Worm (Caenorhabditis elegans) whole organism, L3 larva: ENCODE measurements around the gene C13B4.1.

ENCODE experiments used
- ZK546.5 ChIP-seq: sonication (generic microtip); optimal IDR thresholded peaks from 2 replicates; lab custom pipeline; 2017; ENCODE audit warnings: missing biosample characterization, missing genetic modification characterization
- aly-2 ChIP-seq: fragments of 150-350 bp; optimal IDR thresholded peaks from 2 replicates; lab custom pipeline; 2014; ENCODE audit warnings: missing biosample characterization, missing genetic modification characterization
- ama-1 ChIP-seq: fragments of 150-350 bp; optimal IDR thresholded peaks from 2 replicates; lab custom pipeline; 2018
- ceh-28 ChIP-seq: fragments of 150-350 bp; optimal IDR thresholded peaks from 2 replicates; lab custom pipeline; 2014; ENCODE audit warnings: missing biosample characterization, missing genetic modification reagents, missing genetic modification characterization
- ceh-82 ChIP-seq: fragments of 150-350 bp; optimal IDR thresholded peaks from 2 replicates; lab custom pipeline; 2014; ENCODE audit warnings: missing biosample characterization, missing genetic modification characterization
- ceh-9 ChIP-seq: sonication (generic microtip); optimal IDR thresholded peaks from 2 replicates; lab custom pipeline; 2018; ENCODE audit warnings: missing biosample characterization, missing genetic modification characterization
- daf-12 ChIP-seq: fragments of 150-350 bp; optimal IDR thresholded peaks from 2 replicates; lab custom pipeline; 2014; ENCODE audit warnings: missing biosample characterization, missing genetic modification reagents, missing genetic modification characterization
- egl-27 ChIP-seq: sonication (generic microtip); optimal IDR thresholded peaks from 4 replicates; lab custom pipeline; 2017; ENCODE audit warnings: missing biosample characterization, missing genetic modification reagents, missing genetic modification characterization
- elt-2 ChIP-seq: sonication (generic microtip); optimal IDR thresholded peaks from 2 replicates; lab custom pipeline; 2016; ENCODE audit warnings: missing genetic modification reagents, mild to moderate bottlenecking, missing genetic modification characterization, missing compliant biosample characterization
- elt-3 ChIP-seq, 3 experiments: fragments of 150-350 bp in 1 of 3; sonication (generic microtip) in 2 of 3; optimal IDR thresholded peaks; 2 replicates in 2 of 3; 4 replicates in 1 of 3; lab custom pipeline; 2014 to 2017; ENCODE audit warnings: missing biosample characterization in 3 of 3, missing genetic modification characterization in 3 of 3
- eor-1 ChIP-seq, 2 experiments: fragments of 150-350 bp; optimal IDR thresholded peaks; 2 replicates each; lab custom pipeline; 2014 to 2018; ENCODE audit warnings: missing biosample characterization in 2 of 2, missing genetic modification characterization in 2 of 2
- fkh-2 ChIP-seq: fragments of 150-350 bp; optimal IDR thresholded peaks from 2 replicates; lab custom pipeline; 2014; ENCODE audit warnings: missing biosample characterization, missing genetic modification reagents, missing genetic modification characterization
- fos-1 ChIP-seq: fragments of 150-350 bp; optimal IDR thresholded peaks from 2 replicates; lab custom pipeline; 2014; ENCODE audit warnings: missing biosample characterization, missing genetic modification characterization
- hmg-11 ChIP-seq: sonication (generic microtip); optimal IDR thresholded peaks from 2 replicates; lab custom pipeline; 2016; ENCODE audit warnings: missing genetic modification characterization, missing compliant biosample characterization
- jun-1 ChIP-seq: fragments of 150-350 bp; optimal IDR thresholded peaks from 2 replicates; lab custom pipeline; 2014; ENCODE audit warnings: missing biosample characterization, missing genetic modification reagents, missing genetic modification characterization
- lin-15B ChIP-seq: fragments of 150-350 bp; optimal IDR thresholded peaks from 2 replicates; lab custom pipeline; 2014; ENCODE audit warnings: missing biosample characterization, missing genetic modification characterization
- lin-39 ChIP-seq: fragments of 150-350 bp; optimal IDR thresholded peaks from 2 replicates; lab custom pipeline; 2018; ENCODE audit warnings: missing biosample characterization, missing genetic modification reagents, missing genetic modification characterization
- lsy-12 ChIP-seq: sonication (generic microtip); optimal IDR thresholded peaks from 2 replicates; lab custom pipeline; 2016; ENCODE audit warnings: mild to moderate bottlenecking, missing genetic modification characterization, missing compliant biosample characterization
- mdl-1 ChIP-seq: fragments of 150-350 bp; optimal IDR thresholded peaks from 2 replicates; lab custom pipeline; 2014; ENCODE audit warnings: missing biosample characterization, missing genetic modification characterization
- mml-1 ChIP-seq: fragments of 150-350 bp; sonication (generic microtip); optimal IDR thresholded peaks from 3 replicates; lab custom pipeline; 2014; ENCODE audit warnings: missing biosample characterization, missing genetic modification characterization
- nfya-1 ChIP-seq: sonication (generic microtip); optimal IDR thresholded peaks from 2 replicates; lab custom pipeline; 2017; ENCODE audit warnings: missing genetic modification characterization, mild to moderate bottlenecking, missing compliant biosample characterization, antibody characterized with exemption, moderate library complexity; ENCODE audit not compliant: insufficient read depth
- nhr-11 ChIP-seq: fragments of 150-350 bp; optimal IDR thresholded peaks from 2 replicates; lab custom pipeline; 2014; ENCODE audit warnings: missing biosample characterization, missing genetic modification characterization
- nhr-12 ChIP-seq: fragments of 150-350 bp; optimal IDR thresholded peaks from 2 replicates; lab custom pipeline; 2014; ENCODE audit warnings: missing biosample characterization, missing genetic modification characterization
- nhr-23 ChIP-seq: fragments of 150-350 bp; optimal IDR thresholded peaks from 2 replicates; lab custom pipeline; 2014; ENCODE audit warnings: missing biosample characterization, missing genetic modification reagents, missing genetic modification characterization
- nhr-237 ChIP-seq: fragments of 150-350 bp; optimal IDR thresholded peaks from 2 replicates; lab custom pipeline; 2014; ENCODE audit warnings: missing biosample characterization, missing genetic modification characterization
- nhr-25 ChIP-seq: sonication (generic microtip); optimal IDR thresholded peaks from 2 replicates; lab custom pipeline; 2017; ENCODE audit warnings: missing biosample characterization, missing genetic modification characterization
- nhr-43 ChIP-seq: sonication (generic microtip); optimal IDR thresholded peaks from 2 replicates; lab custom pipeline; 2016; ENCODE audit warnings: mild to moderate bottlenecking, missing genetic modification characterization, missing compliant biosample characterization; ENCODE audit not compliant: poor library complexity, severe bottlenecking
- nhr-67 ChIP-seq: fragments of 150-350 bp; optimal IDR thresholded peaks from 2 replicates; lab custom pipeline; 2014; ENCODE audit warnings: missing biosample characterization, missing genetic modification characterization
- nhr-77 ChIP-seq: fragments of 150-350 bp; optimal IDR thresholded peaks from 2 replicates; lab custom pipeline; 2014; ENCODE audit warnings: missing biosample characterization, missing genetic modification characterization
- pha-4 ChIP-seq: fragments of 150-350 bp; optimal IDR thresholded peaks from 2 replicates; lab custom pipeline; 2014; ENCODE audit warnings: missing biosample characterization, missing genetic modification reagents, missing genetic modification characterization
- pqm-1 ChIP-seq: fragments of 150-350 bp; optimal IDR thresholded peaks from 2 replicates; lab custom pipeline; 2017; ENCODE audit warnings: missing biosample characterization, missing genetic modification characterization, inconsistent platforms
- sea-2 ChIP-seq: fragments of 150-350 bp; sonication (generic microtip); optimal IDR thresholded peaks from 4 replicates; lab custom pipeline; 2014; ENCODE audit warnings: missing biosample characterization, missing genetic modification reagents, missing genetic modification characterization
- skn-1 ChIP-seq: fragments of 150-350 bp; optimal IDR thresholded peaks from 2 replicates; lab custom pipeline; 2014; ENCODE audit warnings: missing biosample characterization, missing genetic modification characterization
- snpc-4 ChIP-seq: fragments of 150-350 bp; optimal IDR thresholded peaks from 2 replicates; lab custom pipeline; 2014; ENCODE audit warnings: missing biosample characterization, missing genetic modification characterization
- unc-62 ChIP-seq: fragments of 150-350 bp; sonication (generic microtip); optimal IDR thresholded peaks from 4 replicates; lab custom pipeline; 2014; ENCODE audit warnings: missing biosample characterization, missing genetic modification reagents, missing genetic modification characterization
- zag-1 ChIP-seq: fragments of 150-350 bp; optimal IDR thresholded peaks from 2 replicates; lab custom pipeline; 2014; ENCODE audit warnings: missing biosample characterization, missing genetic modification characterization
- ztf-11 ChIP-seq: fragments of 150-350 bp; optimal IDR thresholded peaks from 2 replicates; lab custom pipeline; 2014; ENCODE audit warnings: missing biosample characterization, missing genetic modification characterization
- ztf-4 ChIP-seq: fragments of 150-350 bp; optimal IDR thresholded peaks from 2 replicates; lab custom pipeline; 2014; ENCODE audit warnings: missing biosample characterization, missing genetic modification characterization

The C13B4.1 gene

ce11 chrII:14495341-14495740 lies 15.9 kb upstream of the C13B4.1 start:
- TF ChIP-seq hmg-11 (tag; lab: Kevin White, UChicago), result no peak
- TF ChIP-seq nhr-43 (tag; lab: Kevin White, UChicago), result peak; percentile 77
- TF ChIP-seq pqm-1, result peak; percentile 79
- no peak for TF ChIP-seq elt-3 (tag; optimal IDR thresholded peaks at IDR 0.05; lab: Kevin White, UChicago)
- no peak for TF ChIP-seq jun-1 (tag; lab: Kevin White, UChicago)
- no peak for TF ChIP-seq zag-1
- TF ChIP-seq nhr-77 (tag; lab: Kevin White, UChicago), result no peak
- TF ChIP-seq nhr-23 (tag; lab: Kevin White, UChicago), result no peak
- TF ChIP-seq nhr-237 (tag; lab: Kevin White, UChicago), result no peak
- TF ChIP-seq lsy-12 (tag; lab: Kevin White, UChicago), result no peak
- TF ChIP-seq ZK546.5 (tag; lab: Kevin White, UChicago), result no peak
- no peak for TF ChIP-seq ztf-4 (tag; lab: Kevin White, UChicago)
- TF ChIP-seq unc-62 (GFP tag; lab: Kevin White, UChicago), result no peak
- TF ChIP-seq elt-2 (tag; lab: Kevin White, UChicago), result peak; percentile 31
- TF ChIP-seq ceh-28 (tag; lab: Kevin White, UChicago), result no peak
- no peak for TF ChIP-seq sea-2

ce11 chrII:14494464-14494863 lies 15.0 kb upstream of the C13B4.1 start:
- TF ChIP-seq pqm-1, result peak; percentile 59
- peak; percentile 53 for TF ChIP-seq skn-1
- TF ChIP-seq hmg-11 (tag; lab: Kevin White, UChicago), result no peak
- TF ChIP-seq elt-2 (tag; lab: Kevin White, UChicago), result peak; percentile 65
- TF ChIP-seq elt-3 (tag; optimal IDR thresholded peaks at IDR 0.05; lab: Kevin White, UChicago), result peak in 1 of 3 experiments; percentile 17

DNA sequence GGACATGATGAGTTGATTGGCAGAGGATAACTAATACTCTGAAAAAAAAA lies 14.8 kb upstream of the C13B4.1 start, which contains the start of gene cysl-2:
Gene cysl-2 (minus strand): TSS at position 38 of the 50 bp plus-strand sequence.
- TF ChIP-seq skn-1 (no peak), nhr-77 (tag; lab: Kevin White, UChicago) (no peak), ceh-82 (tag; lab: Kevin White, UChicago) (no peak), nhr-67 (tag; lab: Kevin White, UChicago) (no peak), unc-62 (GFP tag; lab: Kevin White, UChicago) (no peak), fkh-2 (no peak), lin-39 (no peak), nhr-12 (tag; lab: Kevin White, UChicago) (no peak), nfya-1 (tag; lab: Kevin White, UChicago) (no peak), ceh-9 (tag; lab: Kevin White, UChicago) (no peak)

- no peak for TF ChIP-seq daf-12 (tag; lab: Kevin White, UChicago)
- no peak for TF ChIP-seq mml-1
- TF ChIP-seq ama-1 (lab: Kevin White, UChicago), result peak; percentile 53
- no peak for TF ChIP-seq lsy-12 (tag; lab: Kevin White, UChicago)
- no peak for TF ChIP-seq ceh-28 (tag; lab: Kevin White, UChicago)
- TF ChIP-seq nhr-77 (tag; lab: Kevin White, UChicago), result no peak
Observed at ce11 chrII:14494014-14494413, 14.6 kb upstream of the C13B4.1 start.

ce11 chrII:14492592-14493196 lies 13.3 kb upstream of the C13B4.1 start:
- TF ChIP-seq jun-1 (tag; lab: Kevin White, UChicago) (no peak), ama-1 (lab: Kevin White, UChicago) (peak; percentile 85)

ce11 chrII:14489407-14489806 lies 10.0 kb upstream of the C13B4.1 start, which contains the start of gene vnut-1:
TSS of gene vnut-1 (plus strand) at chrII:14489802.
- TF ChIP-seq nhr-67 (tag; lab: Kevin White, UChicago) (no peak), lsy-12 (tag; lab: Kevin White, UChicago) (no peak), egl-27 (no peak), pha-4 (tag; lab: Kevin White, UChicago) (peak; percentile 50), elt-2 (tag; lab: Kevin White, UChicago) (peak; percentile 80), aly-2 (no peak), nfya-1 (tag; lab: Kevin White, UChicago) (peak; percentile 24), mdl-1 (tag; lab: Kevin White, UChicago) (no peak), pqm-1 (peak; percentile 67), lin-15B (tag; lab: Kevin White, UChicago) (peak; percentile 9), ztf-4 (tag; lab: Kevin White, UChicago) (no peak), ceh-82 (tag; lab: Kevin White, UChicago) (no peak), ZK546.5 (tag; lab: Kevin White, UChicago) (no peak), ztf-11 (tag; lab: Kevin White, UChicago) (no peak), nhr-25 (tag; lab: Kevin White, UChicago) (peak; percentile 9), jun-1 (tag; lab: Kevin White, UChicago) (no peak), nhr-77 (tag; lab: Kevin White, UChicago) (no peak), snpc-4 (tag; lab: Kevin White, UChicago) (peak; percentile 60), nhr-11 (tag; lab: Kevin White, UChicago) (no peak), nhr-43 (tag; lab: Kevin White, UChicago) (peak; percentile 29), unc-62 (GFP tag; lab: Kevin White, UChicago) (no peak), fos-1 (tag; lab: Kevin White, UChicago) (no peak), eor-1 (tag; optimal IDR thresholded peaks at IDR 0.05; lab: Kevin White, UChicago) (no peak), nhr-23 (tag; lab: Kevin White, UChicago) (peak; percentile 63), daf-12 (tag; lab: Kevin White, UChicago) (no peak), hmg-11 (tag; lab: Kevin White, UChicago) (peak; percentile 38)
